Worm (Caenorhabditis elegans) whole organism, late embryonic: ENCODE measurements around the gene npp-5.

ENCODE experiments used
- K09A11.1 ChIP-seq: sonication (generic microtip); optimal IDR thresholded peaks from 2 replicates; lab custom pipeline; 2017; ENCODE audit warnings: antibody characterized with exemption, mild to moderate bottlenecking, missing genetic modification characterization, missing compliant biosample characterization; ENCODE audit not compliant: insufficient read depth
- T23F11.4 ChIP-seq: fragments of 200-800 bp; sonication (Bioruptor generic); optimal IDR thresholded peaks from 2 replicates; lab custom pipeline; 2018; ENCODE audit warnings: mild to moderate bottlenecking, missing genetic modification characterization, missing compliant biosample characterization
- ceh-2 ChIP-seq: sonication (generic microtip); optimal IDR thresholded peaks from 2 replicates; lab custom pipeline; 2016; ENCODE audit warnings: missing genotype, missing genetic modification characterization, missing compliant biosample characterization
- ceh-48 ChIP-seq: sonication (generic microtip); optimal IDR thresholded peaks from 2 replicates; lab custom pipeline; 2016; ENCODE audit warnings: missing genetic modification characterization, inconsistent platforms, missing compliant biosample characterization
- dve-1 ChIP-seq: sonication (generic microtip); optimal IDR thresholded peaks from 2 replicates; lab custom pipeline; 2017; ENCODE audit warnings: antibody characterized with exemption, mild to moderate bottlenecking, missing genetic modification characterization, missing compliant biosample characterization
- elt-2 ChIP-seq: sonication (generic microtip); optimal IDR thresholded peaks from 2 replicates; lab custom pipeline; 2016; ENCODE audit warnings: missing genetic modification reagents, missing genetic modification characterization, missing compliant biosample characterization
- fkh-6 ChIP-seq: sonication (generic microtip); optimal IDR thresholded peaks from 2 replicates; lab custom pipeline; 2016; ENCODE audit warnings: missing genetic modification characterization, missing compliant biosample characterization
- hlh-13 ChIP-seq: fragments of 200-800 bp; sonication (Bioruptor generic); optimal IDR thresholded peaks from 2 replicates; lab custom pipeline; 2018; ENCODE audit warnings: mild to moderate bottlenecking, missing genetic modification characterization, missing compliant biosample characterization
- hlh-30 ChIP-seq: sonication (generic microtip); optimal IDR thresholded peaks from 2 replicates; lab custom pipeline; 2017; ENCODE audit warnings: antibody characterized with exemption, missing genetic modification characterization, missing compliant biosample characterization; ENCODE audit not compliant: insufficient read depth
- pqm-1 ChIP-seq: sonication (generic microtip); optimal IDR thresholded peaks from 2 replicates; lab custom pipeline; 2016; ENCODE audit warnings: missing genetic modification characterization, missing compliant biosample characterization
- tbx-2 ChIP-seq: sonication (generic microtip); optimal IDR thresholded peaks from 2 replicates; lab custom pipeline; 2016; ENCODE audit warnings: missing genetic modification characterization, missing compliant biosample characterization
- tbx-7 ChIP-seq: sonication (generic microtip); optimal IDR thresholded peaks from 2 replicates; lab custom pipeline; 2016; ENCODE audit warnings: missing genotype, missing genetic modification characterization, missing compliant biosample characterization
- ttx-3 ChIP-seq: sonication (generic microtip); optimal IDR thresholded peaks from 2 replicates; lab custom pipeline; 2016; ENCODE audit warnings: missing genetic modification reagents, missing genetic modification characterization, missing compliant biosample characterization
- ztf-16 ChIP-seq: sonication (generic microtip); optimal IDR thresholded peaks from 2 replicates; lab custom pipeline; 2017; ENCODE audit warnings: missing genetic modification characterization, missing compliant biosample characterization

- TF ChIP-seq tbx-7, result no peak
- no peak for TF ChIP-seq fkh-6
- no peak for TF ChIP-seq T23F11.4 (GFP tag; lab: Kevin White, UChicago)
- TF ChIP-seq hlh-30 (tag; lab: Kevin White, UChicago), result no peak
- TF ChIP-seq K09A11.1 (tag; lab: Kevin White, UChicago), result no peak
- TF ChIP-seq ztf-16 (tag; lab: Kevin White, UChicago), result no peak
- no peak for TF ChIP-seq ttx-3 (tag; lab: Kevin White, UChicago)
- TF ChIP-seq tbx-2 (tag; lab: Kevin White, UChicago), result no peak
- no peak for TF ChIP-seq pqm-1 (tag; lab: Kevin White, UChicago)
- no peak for TF ChIP-seq ceh-48 (tag; lab: Kevin White, UChicago)
- TF ChIP-seq ceh-2, result no peak
- TF ChIP-seq elt-2 (tag; lab: Kevin White, UChicago), result no peak
- TF ChIP-seq hlh-13 (GFP tag; lab: Kevin White, UChicago), result no peak
- no peak for TF ChIP-seq dve-1 (tag; lab: Kevin White, UChicago)
Observed at ce11 chrII:11614103-11614857, 14.7 kb upstream of the npp-5 start.
